Worm (Caenorhabditis elegans) whole organism, L4 larva: ENCODE measurements around the gene C46F9.6.

Experiments
- D1046.2 ChIP-seq: fragments of 200-800 bp; sonication (Bioruptor generic); IDR thresholded peaks from 2 replicates; pipeline ENCODE4 v1.3.6; 2022; ENCODE audit warnings: missing genetic modification characterization, missing compliant biosample characterization
- F10B5.3 ChIP-seq: sonication (generic microtip); optimal IDR thresholded peaks from 2 replicates; lab custom pipeline; 2016; ENCODE audit warnings: mild to moderate bottlenecking, missing genetic modification characterization, missing compliant biosample characterization
- Y105C5A.15 ChIP-seq: fragments of 200-800 bp; sonication (Bioruptor generic); IDR thresholded peaks from 2 replicates; pipeline ENCODE4 v1.3.6; 2022; ENCODE audit warnings: missing genetic modification characterization, missing compliant biosample characterization
- Y75B8A.6 ChIP-seq: fragments of 200-800 bp; sonication (Bioruptor generic); IDR thresholded peaks from 2 replicates; pipeline ENCODE4 v1.3.6; 2022; ENCODE audit warnings: missing genetic modification reagents, missing genetic modification characterization, missing compliant biosample characterization
- aha-1 ChIP-seq: fragments of 150-350 bp; peaks from one replicate; lab custom pipeline; 2014; ENCODE audit warnings: missing biosample characterization, missing genetic modification characterization
- ceh-62 ChIP-seq: sonication (generic microtip); optimal IDR thresholded peaks from 2 replicates; lab custom pipeline; 2017; ENCODE audit warnings: missing biosample characterization, missing genetic modification characterization
- ceh-82 ChIP-seq: sonication (generic microtip); optimal IDR thresholded peaks from 2 replicates; lab custom pipeline; 2017; ENCODE audit warnings: missing biosample characterization, missing genetic modification characterization
- ctbp-1 ChIP-seq: fragments of 200-800 bp; sonication (Bioruptor generic); IDR thresholded peaks from 2 replicates; pipeline ENCODE4 v1.3.6; 2022; ENCODE audit warnings: missing genetic modification reagents, missing genetic modification characterization, missing compliant biosample characterization
- daf-19 ChIP-seq: fragments of 200-800 bp; sonication (Bioruptor generic); conservative IDR thresholded peaks from 2 replicates; pipeline ENCODE4 v1.3.6; 2022; ENCODE audit warnings: missing genetic modification characterization, missing compliant biosample characterization
- dmd-8 ChIP-seq: fragments of 200-800 bp; sonication (Bioruptor generic); IDR thresholded peaks from 2 replicates; pipeline ENCODE4 v1.3.6; 2022; ENCODE audit warnings: missing genetic modification characterization, missing compliant biosample characterization
- dpl-1 ChIP-seq: fragments of 150-350 bp; optimal IDR thresholded peaks from 2 replicates; lab custom pipeline; 2014; ENCODE audit warnings: missing biosample characterization, missing genetic modification reagents, missing genetic modification characterization
- dve-1 ChIP-seq: sonication (generic microtip); optimal IDR thresholded peaks from 2 replicates; lab custom pipeline; 2017; ENCODE audit warnings: antibody characterized with exemption, mild to moderate bottlenecking, missing genetic modification characterization, missing compliant biosample characterization; ENCODE audit not compliant: insufficient read depth
- egl-43 ChIP-seq: fragments of 200-800 bp; sonication (Bioruptor generic); IDR thresholded peaks from 2 replicates; pipeline ENCODE4 v1.3.6; 2022; ENCODE audit warnings: missing genetic modification reagents, missing genetic modification characterization, missing compliant biosample characterization
- hlh-30 ChIP-seq: sonication (generic microtip); optimal IDR thresholded peaks from 2 replicates; lab custom pipeline; 2017; ENCODE audit warnings: antibody characterized with exemption, mild to moderate bottlenecking, missing genetic modification characterization, missing compliant biosample characterization; ENCODE audit not compliant: insufficient read depth
- hmg-1.1 ChIP-seq: fragments of 200-800 bp; sonication (Bioruptor generic); IDR thresholded peaks from 2 replicates; pipeline ENCODE4 v1.3.6; 2022; ENCODE audit warnings: missing genetic modification reagents, missing genetic modification characterization, missing compliant biosample characterization
- lin-29 ChIP-seq: fragments of 200-800 bp; sonication (Bioruptor generic); IDR thresholded peaks from 2 replicates; pipeline ENCODE4 v1.3.6; 2022; ENCODE audit warnings: missing genetic modification reagents, missing genetic modification characterization, missing compliant biosample characterization
- lin-38 ChIP-seq: fragments of 200-800 bp; sonication (Bioruptor generic); IDR thresholded peaks from 2 replicates; pipeline ENCODE4 v1.3.6; 2022; ENCODE audit warnings: missing genetic modification reagents, missing genetic modification characterization, missing compliant biosample characterization
- mdl-1 ChIP-seq, 2 experiments: fragments of 150-350 bp in 1 of 2; sonication (generic microtip) in 1 of 2; optimal IDR thresholded peaks; 2 replicates each; lab custom pipeline; 2014 to 2017; ENCODE audit warnings: missing biosample characterization in 2 of 2, missing genetic modification characterization in 2 of 2
- mdt-29 ChIP-seq: fragments of 200-800 bp; sonication (Bioruptor generic); IDR thresholded peaks from 2 replicates; pipeline ENCODE4 v1.3.6; 2022; ENCODE audit warnings: missing genetic modification reagents, missing genetic modification characterization, missing compliant biosample characterization
- mep-1 ChIP-seq: fragments of 150-350 bp; sonication (generic microtip); optimal IDR thresholded peaks from 3 replicates; lab custom pipeline; 2014; ENCODE audit warnings: missing biosample characterization, missing genetic modification characterization
- mxl-3 ChIP-seq: fragments of 200-800 bp; sonication (Bioruptor generic); optimal IDR thresholded peaks from 2 replicates; lab custom pipeline; 2018; ENCODE audit warnings: mild to moderate bottlenecking, missing genetic modification characterization, missing compliant biosample characterization
- nhr-111 ChIP-seq: fragments of 200-800 bp; sonication (Bioruptor generic); optimal IDR thresholded peaks from 2 replicates; lab custom pipeline; 2018; ENCODE audit warnings: mild to moderate bottlenecking, missing genetic modification characterization, missing compliant biosample characterization
- nhr-237 ChIP-seq: sonication (generic microtip); optimal IDR thresholded peaks from 2 replicates; lab custom pipeline; 2017; ENCODE audit warnings: missing biosample characterization, missing genetic modification characterization
- nhr-25 ChIP-seq: sonication (generic microtip); optimal IDR thresholded peaks from 2 replicates; lab custom pipeline; 2017; ENCODE audit warnings: missing genetic modification characterization, mild to moderate bottlenecking, missing compliant biosample characterization, antibody characterized with exemption, moderate library complexity, borderline replicate concordance; ENCODE audit not compliant: insufficient read depth
- nhr-48 ChIP-seq: sonication (generic microtip); optimal IDR thresholded peaks from 2 replicates; lab custom pipeline; 2016; ENCODE audit warnings: mild to moderate bottlenecking, missing genetic modification characterization, missing compliant biosample characterization
- php-3 ChIP-seq: fragments of 200-800 bp; sonication (Bioruptor generic); IDR thresholded peaks from 2 replicates; pipeline ENCODE4 v1.3.6; 2022; ENCODE audit warnings: missing genetic modification reagents, missing genetic modification characterization, missing compliant biosample characterization
- pqm-1 ChIP-seq: sonication (generic microtip); optimal IDR thresholded peaks from 2 replicates; lab custom pipeline; 2017; ENCODE audit warnings: missing biosample characterization, missing genetic modification characterization
- rbr-2 ChIP-seq: sonication (generic microtip); optimal IDR thresholded peaks from 2 replicates; lab custom pipeline; 2016; ENCODE audit warnings: missing genotype, missing genetic modification characterization, missing compliant biosample characterization
- set-16 ChIP-seq: fragments of 200-800 bp; sonication (Bioruptor generic); IDR thresholded peaks from 2 replicates; pipeline ENCODE4 v1.3.6; 2022; ENCODE audit warnings: missing genetic modification reagents, missing genetic modification characterization, missing compliant biosample characterization
- snpc-1.2 ChIP-seq: fragments of 200-800 bp; sonication (Bioruptor generic); IDR thresholded peaks from 2 replicates; pipeline ENCODE4 v1.3.6; 2022; ENCODE audit warnings: missing genetic modification reagents, missing genetic modification characterization, missing compliant biosample characterization
- unc-39 ChIP-seq: sonication (generic microtip); optimal IDR thresholded peaks from 2 replicates; lab custom pipeline; 2017; ENCODE audit warnings: missing biosample characterization, missing genetic modification characterization

C46F9.6 gene

ce11 chrII:1922665-1923187, 24.7 kb downstream of the C46F9.6 start, which contains the start of the genes bath-2 and F52C6.4:
TSS of gene bath-2 (minus strand) at chrII:1922765.
TSS of gene F52C6.4 (plus strand) at chrII:1923137.
- TF ChIP-seq Y75B8A.6 (GFP tag; lab: Robert Waterston, UW) (no peak), aha-1 (tag; lab: Kevin White, UChicago) (peak; percentile 5), hlh-30 (no peak), mxl-3 (GFP tag; lab: Kevin White, UChicago) (no peak)
- TF ChIP-seq, all 104 proteins: peak for 1

ce11 chrII:1924459-1924858, 26.4 kb downstream of the C46F9.6 start, which contains the start of gene F52C6.3:
TSS of gene F52C6.3 (plus strand) at chrII:1924759.
- TF ChIP-seq rbr-2 (tag; lab: Kevin White, UChicago) = no peak
- TF ChIP-seq F10B5.3 = no peak
- no peak for TF ChIP-seq mdl-1 (tag; optimal IDR thresholded peaks at IDR 0.05; lab: Kevin White, UChicago)
- TF ChIP-seq mep-1 = no peak
- no peak for TF ChIP-seq ctbp-1 (GFP tag; lab: Robert Waterston, UW)
- no peak for TF ChIP-seq Y105C5A.15 (GFP tag; lab: Robert Waterston, UW)
- TF ChIP-seq ceh-82 (tag; lab: Kevin White, UChicago) = no peak
- TF ChIP-seq unc-39 = no peak
- TF ChIP-seq lin-29 = no peak
- TF ChIP-seq D1046.2 = no peak
- no peak for TF ChIP-seq hmg-1.1

- no peak for TF ChIP-seq nhr-111 (GFP tag; lab: Kevin White, UChicago)
- no peak for TF ChIP-seq nhr-237 (tag; lab: Kevin White, UChicago)
- no peak for TF ChIP-seq pqm-1 (tag; lab: Kevin White, UChicago)
- no peak for TF ChIP-seq dve-1 (tag; lab: Kevin White, UChicago)
- TF ChIP-seq, all 104 proteins: peak for 0
Measured at ce11 chrII:1926162-1926561, 28.1 kb downstream of the C46F9.6 start, which contains the start of gene F52C6.2. TSS of gene F52C6.2 (plus strand) at chrII:1926462.

ce11 chrII:1928578-1928977, 30.5 kb downstream of the C46F9.6 start:
- peak; percentile 25 for TF ChIP-seq aha-1 (tag; lab: Kevin White, UChicago)
- TF ChIP-seq dpl-1 (GFP tag; lab: Kevin White, UChicago) = no peak
- peak; percentile 30; the same call in 1 of the 2 replicates for TF ChIP-seq lin-38 (GFP tag; lab: Robert Waterston, UW)

- TF ChIP-seq nhr-48 (tag; lab: Kevin White, UChicago) (no peak), set-16 (GFP tag; lab: Robert Waterston, UW) (no peak), mdt-29 (GFP tag; lab: Robert Waterston, UW) (no peak), egl-43 (GFP tag; lab: Robert Waterston, UW) (no peak), hmg-1.1 (no peak), php-3 (GFP tag; lab: Robert Waterston, UW) (peak; percentile 78)
Measured at ce11 chrII:1939652-1940051, 41.6 kb downstream of the C46F9.6 start, which contains the start of gene ZK250.13. TSS of gene ZK250.13 (minus strand) at chrII:1939752.

- TF ChIP-seq ceh-62 (tag; lab: Kevin White, UChicago) (no peak), dmd-8 (GFP tag; lab: Robert Waterston, UW) (no peak)
Measured at ce11 chrII:1945093-1945492, 47.1 kb downstream of the C46F9.6 start, which contains the start of gene ZK250.14. TSS of gene ZK250.14 (minus strand) at chrII:1945193.

- TF ChIP-seq nhr-25 (tag; lab: Kevin White, UChicago) = no peak
- TF ChIP-seq snpc-1.2 (GFP tag; lab: Robert Waterston, UW) = no peak
- TF ChIP-seq daf-19 = no peak
Measured at ce11 chrII:1946427-1946826, 48.4 kb downstream of the C46F9.6 start, which contains the start of gene math-48. TSS of gene math-48 (minus strand) at chrII:1946527.
